Worm (Caenorhabditis elegans): Measurements from ENCODE around the gene ivd-1.

DNA sequence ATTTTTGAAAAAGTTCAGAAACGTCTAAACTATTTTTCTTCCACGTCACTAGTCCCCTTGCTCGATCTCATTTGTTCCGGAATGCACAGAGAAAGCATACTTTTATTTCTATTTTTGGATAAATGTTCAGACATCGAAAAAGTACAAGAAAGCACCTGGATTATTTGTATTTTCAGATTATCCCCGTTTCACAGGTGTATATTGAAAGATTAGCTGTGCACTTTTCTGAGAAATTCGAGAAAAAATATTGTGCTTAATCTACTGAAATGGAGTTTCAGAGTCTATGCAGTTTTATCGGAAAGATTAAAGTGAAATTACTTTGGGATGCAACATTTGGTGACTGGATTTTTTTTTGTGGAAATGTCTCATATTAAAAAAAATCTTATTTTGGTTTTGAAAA is 13.3 kb upstream of the ivd-1 start:
- TF ChIP-seq xnd-1 (tag; optimal IDR thresholded peaks at IDR 0.05) (no peak), aptf-2 (GFP tag; conservative IDR thresholded peaks at IDR 0.05) (no peak), F39B2.1 (GFP tag; IDR thresholded peaks at IDR 0.05) (no peak), bed-1 (GFP tag; IDR thresholded peaks at IDR 0.05) (no peak), ceh-27 (GFP tag; optimal IDR thresholded peaks at IDR 0.05) (no peak), F22D6.2 (tag; optimal IDR thresholded peaks at IDR 0.05) (no peak), unc-62 (GFP tag; optimal IDR thresholded peaks at IDR 0.05) (no peak), snpc-4 (GFP tag; optimal IDR thresholded peaks at IDR 0.05) (no peak), snpc-4 (tag; optimal IDR thresholded peaks at IDR 0.05) (no peak), nhr-27 (tag; optimal IDR thresholded peaks at IDR 0.05) (no peak), cebp-2 (GFP tag; IDR thresholded peaks at IDR 0.05) (no peak), mes-4 (tag; optimal IDR thresholded peaks at IDR 0.05) (no peak), die-1 (tag; optimal IDR thresholded peaks at IDR 0.05) (no peak)
